ENCODE assay signal across 2 worm cellular contexts in the genomic region with DNA sequence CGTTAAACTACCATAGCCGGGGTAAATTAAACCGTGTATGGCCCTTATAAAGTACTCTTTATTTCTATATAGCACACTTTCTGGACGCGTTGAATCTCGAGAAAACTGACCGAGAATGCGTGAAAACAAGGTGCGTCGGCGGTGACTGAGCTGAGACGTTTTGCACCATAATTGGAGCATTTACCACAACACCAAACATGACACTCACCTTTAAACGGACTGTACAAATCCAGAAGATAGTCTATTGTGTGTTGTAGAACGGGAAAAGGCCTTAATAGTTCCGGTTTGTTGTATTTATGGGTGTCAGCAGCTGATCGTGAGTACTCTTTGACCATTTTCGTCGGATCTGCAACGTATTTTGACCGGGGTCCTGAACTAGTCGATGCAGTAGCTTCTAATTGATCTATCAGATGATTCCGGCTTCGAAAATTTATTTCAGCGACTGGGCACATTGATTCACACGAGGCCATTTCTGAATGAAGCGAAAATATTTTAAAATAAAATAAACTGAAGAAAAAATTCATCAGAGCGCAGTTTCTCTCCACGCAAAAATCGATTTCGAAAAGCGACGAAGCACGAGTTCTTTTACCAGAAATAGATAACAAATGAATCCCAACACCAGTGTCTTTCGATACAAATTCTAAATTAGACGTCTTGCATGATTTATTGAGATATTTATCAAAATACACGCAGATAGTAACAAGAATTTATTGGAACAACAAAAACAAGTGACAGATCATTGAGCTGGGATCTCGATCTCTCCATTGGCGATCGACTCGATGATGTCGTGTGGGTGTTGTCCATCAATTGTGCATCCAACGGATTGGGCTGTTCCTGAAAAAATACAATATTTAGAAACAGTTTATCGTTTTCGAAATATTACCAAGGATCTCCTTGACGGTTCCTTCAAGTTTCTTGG.
TF ChIP-seq lines count a peak whose summit lies in the region.

A gene (minus strand): TSS at position 472 of the 919 bp plus-strand sequence.

TF ChIP-seq in whole organism, L4 larva, 104 proteins besides CTCF, POLR2A, EP300 and RAD21 (continued from another document):
- no peak for TF ChIP-seq dmd-8 (GFP tag; IDR thresholded peaks at IDR 0.05; lab: Robert Waterston, UW)
- TF ChIP-seq aha-1 (tag; lab: Kevin White, UChicago) = peak; percentile 85
- TF ChIP-seq dpl-1 (GFP tag; optimal IDR thresholded peaks at IDR 0.05; lab: Kevin White, UChicago) = no peak
- no peak for TF ChIP-seq saeg-2 (GFP tag; IDR thresholded peaks at IDR 0.05; lab: Robert Waterston, UW)
- TF ChIP-seq Y5F2A.4 (GFP tag; optimal IDR thresholded peaks at IDR 0.05; lab: Kevin White, UChicago) = peak; percentile 8
- TF ChIP-seq nhr-42 (GFP tag; IDR thresholded peaks at IDR 0.05; lab: Robert Waterston, UW) = no peak
- no peak for TF ChIP-seq dmd-9 (GFP tag; IDR thresholded peaks at IDR 0.05; lab: Robert Waterston, UW)
- no peak for TF ChIP-seq zfp-3 (GFP tag; conservative IDR thresholded peaks at IDR 0.05; lab: Robert Waterston, UW)
- TF ChIP-seq Y105C5A.15 (GFP tag; IDR thresholded peaks at IDR 0.05; lab: Robert Waterston, UW) = no peak
- TF ChIP-seq nhr-102 (tag; optimal IDR thresholded peaks at IDR 0.05; lab: Kevin White, UChicago) = peak; percentile 56
- TF ChIP-seq T26A8.4 (GFP tag; IDR thresholded peaks at IDR 0.05; lab: Robert Waterston, UW) = no peak
- TF ChIP-seq cey-2 (tag; optimal IDR thresholded peaks at IDR 0.05; lab: Kevin White, UChicago; ENCODE audit: borderline replicate concordance, insufficient read depth) = no peak
- no peak for TF ChIP-seq hlh-11 (tag; optimal IDR thresholded peaks at IDR 0.05; lab: Kevin White, UChicago)
- TF ChIP-seq set-16 (GFP tag; IDR thresholded peaks at IDR 0.05; lab: Robert Waterston, UW) = no peak
- no peak for TF ChIP-seq ceh-82 (tag; optimal IDR thresholded peaks at IDR 0.05; lab: Kevin White, UChicago)
- peak in 1 of 2 experiments; percentile 12 for TF ChIP-seq daf-16 (GFP tag; optimal IDR thresholded peaks at IDR 0.05; lab: Kevin White, UChicago)
- peak; percentile 33 for TF ChIP-seq daf-16 (tag; optimal IDR thresholded peaks at IDR 0.05; lab: Kevin White, UChicago)
- TF ChIP-seq T20F7.1 (GFP tag; optimal IDR thresholded peaks at IDR 0.05; lab: Kevin White, UChicago) = no peak
- no peak; the same call in 1 of the 2 replicates for TF ChIP-seq ceh-44 (GFP tag; IDR thresholded peaks at IDR 0.05; lab: Robert Waterston, UW)
- TF ChIP-seq nhr-111 (GFP tag; optimal IDR thresholded peaks at IDR 0.05; lab: Kevin White, UChicago) = no peak
- no peak for TF ChIP-seq zip-2 (tag; optimal IDR thresholded peaks at IDR 0.05; lab: Kevin White, UChicago)
- TF ChIP-seq F44E2.7 (GFP tag; IDR thresholded peaks at IDR 0.05; lab: Robert Waterston, UW) = peak; percentile 16; the same call in 1 of the 2 replicates
- no peak for TF ChIP-seq vab-7 (GFP tag; IDR thresholded peaks at IDR 0.05; lab: Robert Waterston, UW)
- no peak for TF ChIP-seq madf-9 (GFP tag; conservative IDR thresholded peaks at IDR 0.05; lab: Robert Waterston, UW)
- TF ChIP-seq gei-8 (GFP tag; optimal IDR thresholded peaks at IDR 0.05; lab: Kevin White, UChicago) = no peak
- TF ChIP-seq ama-1 (optimal IDR thresholded peaks at IDR 0.05; lab: Kevin White, UChicago) = peak; percentile 70
- no peak for TF ChIP-seq jun-1 (tag; optimal IDR thresholded peaks at IDR 0.05; lab: Kevin White, UChicago)
- peak; percentile 83 for TF ChIP-seq arid-1 (GFP tag; conservative IDR thresholded peaks at IDR 0.05; lab: Robert Waterston, UW)
- no peak for TF ChIP-seq egl-43 (GFP tag; IDR thresholded peaks at IDR 0.05; lab: Robert Waterston, UW)
- TF ChIP-seq fkh-10 (GFP tag; optimal IDR thresholded peaks at IDR 0.05; lab: Kevin White, UChicago) = no peak
- no peak for TF ChIP-seq lin-29 (GFP tag; IDR thresholded peaks at IDR 0.05; lab: Robert Waterston, UW)
- TF ChIP-seq nhr-237 (tag; optimal IDR thresholded peaks at IDR 0.05; lab: Kevin White, UChicago) = no peak
- TF ChIP-seq F26F4.8 (GFP tag; conservative IDR thresholded peaks at IDR 0.05; lab: Robert Waterston, UW) = no peak; the same call in 1 of the 2 replicates
- TF ChIP-seq lin-13 (GFP tag; optimal IDR thresholded peaks at IDR 0.05; lab: Kevin White, UChicago) = peak; percentile 23
- TF ChIP-seq ceh-62 (tag; optimal IDR thresholded peaks at IDR 0.05; lab: Kevin White, UChicago) = no peak
- TF ChIP-seq lin-1 (GFP tag; IDR thresholded peaks at IDR 0.05; lab: Robert Waterston, UW) = peak; percentile 53; the same call in 1 of the 2 replicates
- peak; percentile 6 for TF ChIP-seq ztf-7 (tag; optimal IDR thresholded peaks at IDR 0.05; lab: Kevin White, UChicago)
- peak; percentile 50; the same call in 1 of the 2 replicates for TF ChIP-seq Y48G9A.11 (GFP tag; IDR thresholded peaks at IDR 0.05; lab: Robert Waterston, UW)
- TF ChIP-seq nhr-48 (tag; optimal IDR thresholded peaks at IDR 0.05; lab: Kevin White, UChicago) = peak; percentile 48
- no peak for TF ChIP-seq aly-2 (tag; optimal IDR thresholded peaks at IDR 0.05; lab: Kevin White, UChicago)
- no peak for TF ChIP-seq rbr-2 (tag; optimal IDR thresholded peaks at IDR 0.05; lab: Kevin White, UChicago)
- TF ChIP-seq Y75B8A.6 (GFP tag; IDR thresholded peaks at IDR 0.05; lab: Robert Waterston, UW) = 0 out of 2 replicates have a peak, but pooled peaks have one; percentile 34
- no peak for TF ChIP-seq nhr-76 (tag; optimal IDR thresholded peaks at IDR 0.05; lab: Kevin White, UChicago)
- TF ChIP-seq hif-1 (tag; optimal IDR thresholded peaks at IDR 0.05; lab: Kevin White, UChicago) = no peak
- no peak for TF ChIP-seq mxl-3 (GFP tag; optimal IDR thresholded peaks at IDR 0.05; lab: Kevin White, UChicago)
- TF ChIP-seq D1046.2 (GFP tag; IDR thresholded peaks at IDR 0.05; lab: Robert Waterston, UW) = no peak
- no peak for TF ChIP-seq lin-39 (tag; optimal IDR thresholded peaks at IDR 0.05; lab: Kevin White, UChicago)

TF ChIP-seq in whole organism, young adult, 124 proteins besides CTCF, POLR2A, EP300 and RAD21 (continued from another document):
- TF ChIP-seq F55B11.4 (tag; optimal IDR thresholded peaks at IDR 0.05; lab: Kevin White, UChicago; ENCODE audit: borderline replicate concordance, insufficient read depth) = no peak
- no peak for TF ChIP-seq nfya-2 (GFP tag; IDR thresholded peaks at IDR 0.05; lab: Robert Waterston, UW)
- TF ChIP-seq efl-1 (GFP tag; optimal IDR thresholded peaks at IDR 0.05; lab: Kevin White, UChicago) = peak; percentile 6
- no peak for TF ChIP-seq aptf-3 (GFP tag; IDR thresholded peaks at IDR 0.05; lab: Robert Waterston, UW)
- no peak for TF ChIP-seq bed-2 (GFP tag; IDR thresholded peaks at IDR 0.05; lab: Robert Waterston, UW)
- peak; percentile 66 for TF ChIP-seq lsl-1 (GFP tag; optimal IDR thresholded peaks at IDR 0.05; lab: Kevin White, UChicago)
- TF ChIP-seq ztf-18 (tag; optimal IDR thresholded peaks at IDR 0.05; lab: Kevin White, UChicago) = peak; percentile 16
- no peak for TF ChIP-seq zim-3 (tag; optimal IDR thresholded peaks at IDR 0.05; lab: Kevin White, UChicago)
- TF ChIP-seq athp-1 (tag; optimal IDR thresholded peaks at IDR 0.05; lab: Kevin White, UChicago) = peak; percentile 18
- no peak for TF ChIP-seq madf-10 (tag; optimal IDR thresholded peaks at IDR 0.05; lab: Kevin White, UChicago)
- TF ChIP-seq lin-54 (GFP tag; optimal IDR thresholded peaks at IDR 0.05; lab: Kevin White, UChicago) = peak; percentile 92
- no peak for TF ChIP-seq C06A6.2 (GFP tag; conservative IDR thresholded peaks at IDR 0.05; lab: Robert Waterston, UW)
- peak; percentile 1 for TF ChIP-seq nhr-90 (tag; optimal IDR thresholded peaks at IDR 0.05; lab: Kevin White, UChicago)
- TF ChIP-seq snpc-1.3 (tag; optimal IDR thresholded peaks at IDR 0.05; lab: Kevin White, UChicago; ENCODE audit: insufficient read depth) = peak; percentile 94
- TF ChIP-seq ceh-79 (tag; optimal IDR thresholded peaks at IDR 0.05; lab: Kevin White, UChicago) = no peak
- no peak for TF ChIP-seq F22D6.2 (tag; optimal IDR thresholded peaks at IDR 0.05; lab: Kevin White, UChicago)
- TF ChIP-seq tbx-9 (tag; optimal IDR thresholded peaks at IDR 0.05; lab: Kevin White, UChicago; ENCODE audit: borderline replicate concordance) = no peak
- TF ChIP-seq aptf-2 (GFP tag; conservative IDR thresholded peaks at IDR 0.05; lab: Robert Waterston, UW) = no peak
- TF ChIP-seq B0261.1 (tag; optimal IDR thresholded peaks at IDR 0.05; lab: Kevin White, UChicago) = peak; percentile 21
- TF ChIP-seq dpff-1 (tag; optimal IDR thresholded peaks at IDR 0.05; lab: Kevin White, UChicago) = no peak
- peak; percentile 50 for TF ChIP-seq rcor-1 (GFP tag; IDR thresholded peaks at IDR 0.05; lab: Robert Waterston, UW)
- TF ChIP-seq mes-4 (tag; optimal IDR thresholded peaks at IDR 0.05; lab: Kevin White, UChicago) = peak; percentile 49
- TF ChIP-seq hlh-12 (tag; optimal IDR thresholded peaks at IDR 0.05; lab: Kevin White, UChicago) = no peak
- peak; percentile 83 for TF ChIP-seq snpc-4 (GFP tag; optimal IDR thresholded peaks at IDR 0.05; lab: Kevin White, UChicago)
- peak in 3 of 4 experiments; percentile 56 to 69 (median 64) for TF ChIP-seq snpc-4 (tag; optimal IDR thresholded peaks at IDR 0.05; lab: Kevin White, UChicago)
- TF ChIP-seq egl-18 (GFP tag; IDR thresholded peaks at IDR 0.05; lab: Robert Waterston, UW) = no peak
- peak; percentile 75 for TF ChIP-seq dox-1 (GFP tag; IDR thresholded peaks at IDR 0.05; lab: Robert Waterston, UW)
- TF ChIP-seq die-1 (tag; optimal IDR thresholded peaks at IDR 0.05; lab: Kevin White, UChicago) = peak; percentile 63
- TF ChIP-seq nhr-80 (tag; optimal IDR thresholded peaks at IDR 0.05; lab: Kevin White, UChicago) = no peak
- TF ChIP-seq hlh-26 (GFP tag; conservative IDR thresholded peaks at IDR 0.05; lab: Robert Waterston, UW) = no peak
- TF ChIP-seq B0336.3 (GFP tag; IDR thresholded peaks at IDR 0.05; lab: Robert Waterston, UW) = peak; percentile 83
- no peak for TF ChIP-seq egl-44 (GFP tag; IDR thresholded peaks at IDR 0.05; lab: Robert Waterston, UW)
- TF ChIP-seq mxl-1 (tag; optimal IDR thresholded peaks at IDR 0.05; lab: Kevin White, UChicago) = peak; percentile 41
- TF ChIP-seq hrde-1 (tag; optimal IDR thresholded peaks at IDR 0.05; lab: Kevin White, UChicago; ENCODE audit: borderline replicate concordance) = peak; percentile 98
- TF ChIP-seq F23B12.7 (tag; optimal IDR thresholded peaks at IDR 0.05; lab: Kevin White, UChicago; ENCODE audit: insufficient read depth) = peak; percentile 46
- no peak for TF ChIP-seq sptf-2 (GFP tag; optimal IDR thresholded peaks at IDR 0.05; lab: Kevin White, UChicago)
- no peak for TF ChIP-seq B0035.1 (tag; optimal IDR thresholded peaks at IDR 0.05; lab: Kevin White, UChicago)
- no peak for TF ChIP-seq mel-28 (tag; optimal IDR thresholded peaks at IDR 0.05; lab: Kevin White, UChicago; ENCODE audit: borderline replicate concordance)
- no peak for TF ChIP-seq ccch-3 (GFP tag; optimal IDR thresholded peaks at IDR 0.05; lab: Kevin White, UChicago)
- TF ChIP-seq him-1 (tag; optimal IDR thresholded peaks at IDR 0.05; lab: Kevin White, UChicago) = no peak
- TF ChIP-seq F57C9.4 (tag; optimal IDR thresholded peaks at IDR 0.05; lab: Kevin White, UChicago) = no peak
- peak; percentile 91 for TF ChIP-seq cebp-2 (GFP tag; IDR thresholded peaks at IDR 0.05; lab: Robert Waterston, UW)
- no peak for TF ChIP-seq T07F8.4 (tag; optimal IDR thresholded peaks at IDR 0.05; lab: Kevin White, UChicago)
- TF ChIP-seq ztf-3 (GFP tag; optimal IDR thresholded peaks at IDR 0.05; lab: Kevin White, UChicago) = no peak
- TF ChIP-seq ceh-27 (GFP tag; optimal IDR thresholded peaks at IDR 0.05; lab: Kevin White, UChicago) = no peak
- 0 out of 2 replicates have a peak, but pooled peaks have one; percentile 18 for TF ChIP-seq hmg-20 (GFP tag; IDR thresholded peaks at IDR 0.05; lab: Robert Waterston, UW)
- TF ChIP-seq tlf-1 (GFP tag; optimal IDR thresholded peaks at IDR 0.05; lab: Kevin White, UChicago) = peak; percentile 72
